Worm (Caenorhabditis elegans) whole organism, mixed stage, embryonic: ENCODE data around the gene Y59A8B.24.

ENCODE experiments used
- blmp-1 ChIP-seq: fragments of 150-350 bp; optimal IDR thresholded peaks from 2 replicates; lab custom pipeline; 2014; ENCODE audit warnings: missing biosample characterization, missing genetic modification characterization
- ces-1 ChIP-seq: fragments of 150-350 bp; optimal IDR thresholded peaks from 2 replicates; lab custom pipeline; 2014; ENCODE audit warnings: missing biosample characterization, missing genetic modification reagents, missing genetic modification characterization
- elt-3 ChIP-seq: fragments of 150-350 bp; optimal IDR thresholded peaks from 2 replicates; lab custom pipeline; 2014; ENCODE audit warnings: missing biosample characterization, missing genetic modification characterization
- hlh-1 ChIP-seq: fragments of 150-350 bp; optimal IDR thresholded peaks from 2 replicates; lab custom pipeline; 2014; ENCODE audit warnings: missing biosample characterization, missing genetic modification reagents, missing genetic modification characterization
- lsy-2 ChIP-seq: fragments of 150-350 bp; optimal IDR thresholded peaks from 2 replicates; lab custom pipeline; 2014; ENCODE audit warnings: missing biosample characterization, missing genetic modification characterization
- mep-1 ChIP-seq: fragments of 150-350 bp; optimal IDR thresholded peaks from 2 replicates; lab custom pipeline; 2017; ENCODE audit warnings: missing biosample characterization, missing genetic modification reagents, missing genetic modification characterization, inconsistent platforms
- nhr-237 ChIP-seq: fragments of 150-350 bp; optimal IDR thresholded peaks from 2 replicates; lab custom pipeline; 2014; ENCODE audit warnings: missing biosample characterization, missing genetic modification characterization
- nhr-76 ChIP-seq: sonication (generic microtip); optimal IDR thresholded peaks from 2 replicates; lab custom pipeline; 2017; ENCODE audit warnings: missing biosample characterization, missing genetic modification characterization
- sem-2 ChIP-seq: fragments of 200-800 bp; sonication (Bioruptor generic); optimal IDR thresholded peaks from 2 replicates; lab custom pipeline; 2018; ENCODE audit warnings: mild to moderate bottlenecking, missing genetic modification characterization, missing compliant biosample characterization
- snpc-4 ChIP-seq: fragments of 150-350 bp; optimal IDR thresholded peaks from 2 replicates; lab custom pipeline; 2014; ENCODE audit warnings: missing biosample characterization, missing genetic modification characterization
- sptf-1 ChIP-seq: sonication (generic microtip); optimal IDR thresholded peaks from 2 replicates; lab custom pipeline; 2017; ENCODE audit warnings: mild to moderate bottlenecking, missing genetic modification characterization, moderate library complexity, missing compliant biosample characterization
- unc-39 ChIP-seq: fragments of 150-350 bp; optimal IDR thresholded peaks from 2 replicates; lab custom pipeline; 2014; ENCODE audit warnings: missing biosample characterization, missing genetic modification characterization
- unc-62 ChIP-seq: fragments of 150-350 bp; optimal IDR thresholded peaks from 2 replicates; lab custom pipeline; 2014; ENCODE audit warnings: missing biosample characterization, missing genetic modification reagents, missing genetic modification characterization
- ztf-11 ChIP-seq: fragments of 150-350 bp; optimal IDR thresholded peaks from 2 replicates; lab custom pipeline; 2014; ENCODE audit warnings: missing biosample characterization, missing genetic modification characterization

DNA sequence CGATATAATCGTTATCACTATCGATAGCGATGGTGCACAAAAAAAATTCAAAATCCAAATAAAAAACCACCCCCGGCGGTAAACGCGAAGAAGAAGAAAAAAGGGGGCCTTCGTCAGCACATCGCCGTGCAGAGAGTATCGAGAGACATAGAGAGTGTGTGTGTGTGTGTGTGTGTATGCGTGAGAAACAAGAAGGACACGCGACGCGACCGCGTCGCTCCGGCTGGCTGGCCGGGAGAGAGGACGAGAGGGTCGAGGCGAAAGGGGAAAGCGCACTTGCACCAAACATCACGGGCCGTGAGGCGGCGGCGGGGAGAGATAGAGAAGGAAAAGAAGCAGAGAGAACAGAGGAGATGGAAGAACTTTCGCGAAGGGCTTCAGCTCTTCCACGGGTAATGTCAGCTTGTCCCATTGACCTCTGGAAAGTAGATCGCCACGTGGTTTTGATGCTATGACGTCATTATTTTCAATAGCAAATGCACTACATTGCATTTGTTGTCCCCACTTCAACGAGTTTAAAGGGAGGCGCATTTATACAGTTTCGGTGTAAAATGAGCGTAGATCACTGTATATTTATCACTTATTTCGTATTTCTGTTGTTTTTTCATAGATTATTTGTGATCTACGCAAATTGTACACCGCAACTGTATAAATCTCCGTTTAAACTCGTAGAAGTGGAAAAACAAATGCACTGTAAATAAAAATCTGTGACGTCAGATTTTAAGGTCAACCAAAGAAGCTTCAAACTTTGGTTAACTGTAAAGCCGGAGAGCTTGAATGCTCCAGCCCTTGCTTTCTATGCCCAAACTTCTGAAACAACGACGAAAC is at the start of gene Y59A8B.24:
- peak; percentile 61 for TF ChIP-seq mep-1 (tag; lab: Kevin White, UChicago)
- peak; percentile 57 for TF ChIP-seq ces-1 (GFP tag; lab: Kevin White, UChicago)
- no peak for TF ChIP-seq sem-2 (GFP tag; lab: Kevin White, UChicago)
- peak; percentile 61 for TF ChIP-seq hlh-1 (tag; lab: Kevin White, UChicago)
- TF ChIP-seq snpc-4: no peak
- TF ChIP-seq elt-3 (tag; lab: Kevin White, UChicago): no peak
- TF ChIP-seq ztf-11 (tag; lab: Kevin White, UChicago): peak; percentile 73
- peak; percentile 16 for TF ChIP-seq unc-39 (tag; lab: Kevin White, UChicago)
- peak; percentile 72 for TF ChIP-seq unc-62 (GFP tag; lab: Kevin White, UChicago)
- TF ChIP-seq nhr-237: peak; percentile 58
- TF ChIP-seq sptf-1 (tag; lab: Kevin White, UChicago): peak; percentile 81
- TF ChIP-seq nhr-76 (tag; lab: Kevin White, UChicago): no peak
- peak; percentile 82 for TF ChIP-seq lsy-2 (tag; lab: Kevin White, UChicago)
- no peak for TF ChIP-seq blmp-1 (tag; lab: Kevin White, UChicago)
